Fruit fly (Drosophila melanogaster) whole organism, pupa: Measurements from ENCODE around the gene chm.

Experiments used
- CG10348 ChIP-seq: fragments of 200-800 bp; sonication (Bioruptor generic); IDR thresholded peaks from 2 replicates; pipeline ENCODE4 v1.3.6; 2022; ENCODE audit warnings: missing biosample characterization, missing genetic modification characterization
- CG14655 ChIP-seq: fragments of 200-800 bp; sonication (Bioruptor generic); optimal IDR thresholded peaks from 3 replicates; lab custom pipeline; 2017; ENCODE audit warnings: mild to moderate bottlenecking, missing biosample characterization, missing genetic modification reagents, missing genetic modification characterization
- CG15710 ChIP-seq: fragments of 200-800 bp; sonication (Bioruptor generic); optimal IDR thresholded peaks from 2 replicates; lab custom pipeline; 2018; ENCODE audit warnings: missing biosample characterization, mild to moderate bottlenecking, missing genetic modification characterization, moderate library complexity
- CG34367 ChIP-seq: fragments of 200-800 bp; sonication (Bioruptor generic); optimal IDR thresholded peaks from 2 replicates; lab custom pipeline; 2018; ENCODE audit warnings: missing biosample characterization, mild to moderate bottlenecking, missing genetic modification characterization
- CG8159 ChIP-seq: fragments of 200-800 bp; sonication (Bioruptor generic); optimal IDR thresholded peaks from 3 replicates; lab custom pipeline; 2018; ENCODE audit warnings: missing biosample characterization, mild to moderate bottlenecking, missing genetic modification characterization, moderate library complexity
- CG8301 ChIP-seq: fragments of 200-800 bp; sonication (Bioruptor generic); optimal IDR thresholded peaks from 2 replicates; lab custom pipeline; 2018; ENCODE audit warnings: missing biosample characterization, mild to moderate bottlenecking, missing genetic modification characterization
- CG9948 ChIP-seq: fragments of 200-800 bp; sonication (Bioruptor generic); optimal IDR thresholded peaks from 2 replicates; lab custom pipeline; 2018; ENCODE audit warnings: missing biosample characterization, mild to moderate bottlenecking, missing genetic modification characterization, moderate library complexity
- EcR ChIP-seq: fragments of 200-800 bp; sonication (Bioruptor generic); optimal IDR thresholded peaks from 3 replicates; lab custom pipeline; 2019; ENCODE audit warnings: missing biosample characterization, missing genetic modification characterization, mild to moderate bottlenecking, moderate library complexity, missing genetic modification reagents
- rn ChIP-seq: fragments of 200-800 bp; sonication (Bioruptor generic); IDR thresholded peaks from 2 replicates; pipeline ENCODE4 v1.3.6; 2022; ENCODE audit warnings: missing biosample characterization, missing genetic modification characterization

DNA sequence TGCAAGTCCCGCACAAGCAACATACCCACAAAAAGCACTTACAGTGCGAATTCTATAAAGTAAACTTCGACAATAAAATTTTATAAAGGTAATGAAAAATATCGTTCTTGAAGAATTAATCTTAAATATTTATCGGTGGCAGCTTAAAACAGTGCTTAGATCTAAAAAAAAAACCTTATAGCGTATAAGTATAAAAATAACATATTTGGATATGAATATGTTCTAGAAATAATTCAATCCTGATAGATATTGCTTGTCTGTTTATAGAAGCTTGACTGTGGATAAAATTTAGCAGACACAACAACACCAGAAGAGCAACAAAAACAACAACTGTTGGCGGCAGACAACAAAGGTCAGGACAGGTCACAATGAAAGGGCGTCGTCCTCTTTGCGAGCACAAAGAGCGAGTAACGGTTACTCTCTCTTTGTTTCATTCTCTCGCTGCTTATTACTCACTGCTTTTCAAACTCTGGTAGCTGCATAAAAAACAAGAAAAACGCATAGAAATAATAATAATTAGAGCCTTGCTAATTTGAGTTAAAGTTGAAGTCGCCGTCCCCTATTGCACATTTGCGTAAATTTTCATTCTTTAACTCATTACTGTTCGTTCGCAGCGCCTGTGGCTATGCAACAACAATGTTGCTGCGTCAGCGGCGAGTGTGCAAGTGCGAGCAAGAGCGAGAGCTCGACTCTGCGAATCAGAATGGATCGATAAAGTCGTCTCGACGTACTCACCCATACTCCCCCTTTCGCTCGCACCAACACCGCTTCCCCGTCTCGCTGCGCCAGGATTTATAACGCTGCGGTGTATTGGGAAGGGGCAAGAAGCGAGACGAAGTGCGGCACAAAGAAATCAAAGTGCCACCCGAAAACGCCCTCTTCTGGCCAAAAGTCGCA, 7.4 kb downstream of the chm start:
- TF ChIP-seq CG34367 (tag; lab: Kevin White, UChicago) (peak; percentile 59), CG8301 (tag; lab: Kevin White, UChicago) (peak; percentile 45), CG9948 (tag; lab: Kevin White, UChicago) (peak; percentile 74), EcR (GFP tag; lab: Kevin White, UChicago) (peak; percentile 97), CG10348 (GFP tag; lab: Robert Waterston, UW) (no peak), CG15710 (tag; lab: Kevin White, UChicago) (peak; percentile 81), CG8159 (tag; lab: Kevin White, UChicago) (peak; percentile 82), CG14655 (GFP tag; lab: Kevin White, UChicago) (peak; percentile 58), rn (GFP tag; lab: Robert Waterston, UW) (no peak)
